Worm (Caenorhabditis elegans) whole organism, mixed stage, embryonic: ENCODE measurements around the gene adah-1.

ENCODE experiments used
- ces-1 ChIP-seq: fragments of 150-350 bp; optimal IDR thresholded peaks from 2 replicates; lab custom pipeline; 2014; ENCODE audit warnings: missing biosample characterization, missing genetic modification reagents, missing genetic modification characterization
- nhr-76 ChIP-seq: sonication (generic microtip); optimal IDR thresholded peaks from 2 replicates; lab custom pipeline; 2017; ENCODE audit warnings: missing biosample characterization, missing genetic modification characterization
- unc-62 ChIP-seq: fragments of 150-350 bp; optimal IDR thresholded peaks from 2 replicates; lab custom pipeline; 2014; ENCODE audit warnings: missing biosample characterization, missing genetic modification reagents, missing genetic modification characterization

- TF ChIP-seq unc-62: no peak
- no peak for TF ChIP-seq ces-1 (GFP tag; lab: Kevin White, UChicago)
- TF ChIP-seq nhr-76 (tag; lab: Kevin White, UChicago): no peak
Observed at ce11 chrIV:7009531-7009930, 14.5 kb upstream of the adah-1 start, which contains the start of gene C25A8.2.
